Fruit fly (Drosophila melanogaster) whole organism, embryonic: ENCODE measurements around the gene CG9626.

Experiments used
- CG11504 ChIP-seq: fragments of 200-800 bp; sonication (Bioruptor generic); optimal IDR thresholded peaks from 3 replicates; lab custom pipeline; 2019; ENCODE audit warnings: missing biosample characterization, mild to moderate bottlenecking, missing genetic modification characterization, moderate library complexity
- CG12219 ChIP-seq: fragments of 200-800 bp; sonication (Bioruptor generic); optimal IDR thresholded peaks from 3 replicates; lab custom pipeline; 2018; ENCODE audit warnings: missing biosample characterization, mild to moderate bottlenecking, missing genetic modification characterization
- CG13287 ChIP-seq: fragments of 200-800 bp; sonication (Bioruptor generic); IDR thresholded peaks from 2 replicates; pipeline ENCODE4 v1.3.6; 2022; ENCODE audit warnings: missing biosample characterization, missing genetic modification characterization; ENCODE audit not compliant: partially characterized antibody
- CG1647 ChIP-seq: fragments of 200-800 bp; sonication (Bioruptor generic); optimal IDR thresholded peaks from 3 replicates; lab custom pipeline; 2016; ENCODE audit warnings: missing biosample characterization, missing genetic modification characterization
- CG17802 ChIP-seq: fragments of 200-800 bp; sonication (Bioruptor generic); optimal IDR thresholded peaks from 2 replicates; lab custom pipeline; 2018; ENCODE audit warnings: missing biosample characterization, mild to moderate bottlenecking, missing genetic modification characterization, moderate library complexity
- CG18476 ChIP-seq: fragments of 200-800 bp; sonication (Bioruptor generic); optimal IDR thresholded peaks from 2 replicates; lab custom pipeline; 2016; ENCODE audit warnings: missing biosample characterization, mild to moderate bottlenecking, missing genetic modification characterization
- CG7556 ChIP-seq: fragments of 200-800 bp; sonication (Bioruptor generic); optimal IDR thresholded peaks from 2 replicates; lab custom pipeline; 2017; ENCODE audit warnings: missing biosample characterization, mild to moderate bottlenecking, missing genetic modification characterization
- CG7745 ChIP-seq: fragments of 200-800 bp; sonication (Bioruptor generic); optimal IDR thresholded peaks from 2 replicates; lab custom pipeline; 2018; ENCODE audit warnings: missing biosample characterization, mild to moderate bottlenecking, missing genetic modification characterization, moderate library complexity
- CG7928 ChIP-seq: fragments of 200-800 bp; sonication (Bioruptor generic); optimal IDR thresholded peaks from 2 replicates; lab custom pipeline; 2017; ENCODE audit warnings: missing biosample characterization, mild to moderate bottlenecking, missing genetic modification characterization
- CG8281 ChIP-seq: fragments of 200-800 bp; sonication (Bioruptor generic); optimal IDR thresholded peaks from 2 replicates; lab custom pipeline; 2018; ENCODE audit warnings: missing biosample characterization, mild to moderate bottlenecking, missing genetic modification characterization, moderate library complexity
- CkIIα-i1 ChIP-seq: fragments of 200-800 bp; sonication (Bioruptor generic); IDR thresholded peaks from 2 replicates; pipeline ENCODE4 v1.3.6; 2022; ENCODE audit warnings: missing biosample characterization, missing genetic modification characterization
- Dfd ChIP-seq, 2 experiments: fragments of >200 bp; optimal IDR thresholded peaks; 2 replicates each; lab custom pipeline; 2017; ENCODE audit warnings: missing biosample characterization in 2 of 2, missing genetic modification characterization in 2 of 2
- Dref ChIP-seq: fragments of 200-800 bp; sonication (Bioruptor generic); IDR thresholded peaks from 2 replicates; pipeline ENCODE4 v1.3.6; 2022; ENCODE audit warnings: missing biosample characterization, missing genetic modification characterization
- Drgx ChIP-seq: fragments of 200-800 bp; sonication (Bioruptor generic); IDR thresholded peaks from 2 replicates; pipeline ENCODE4 v1.3.6; 2022; ENCODE audit warnings: missing biosample characterization, missing genetic modification characterization
- GATAe ChIP-seq: fragments of 200-800 bp; sonication (Bioruptor generic); conservative IDR thresholded peaks from 2 replicates; pipeline ENCODE4 v1.3.6; 2022; ENCODE audit warnings: missing biosample characterization, missing genetic modification characterization
- HLH54F ChIP-seq: fragments of 200-800 bp; sonication (Bioruptor generic); optimal IDR thresholded peaks from 3 replicates; lab custom pipeline; 2016; ENCODE audit warnings: missing biosample characterization, missing genetic modification characterization
- HmgZ ChIP-seq: fragments of 200-800 bp; sonication (Bioruptor generic); optimal IDR thresholded peaks from 2 replicates; lab custom pipeline; 2018; ENCODE audit warnings: missing biosample characterization, mild to moderate bottlenecking, missing genetic modification characterization
- Hmr ChIP-seq: fragments of 200-800 bp; sonication (Bioruptor generic); optimal IDR thresholded peaks from 3 replicates; lab custom pipeline; 2017; ENCODE audit warnings: mild to moderate bottlenecking, missing biosample characterization, missing genetic modification reagents, missing genetic modification characterization
- Jarid2 ChIP-seq: fragments of 200-800 bp; sonication (Bioruptor generic); optimal IDR thresholded peaks from 3 replicates; lab custom pipeline; 2017; ENCODE audit warnings: mild to moderate bottlenecking, missing biosample characterization, missing genetic modification reagents, missing genetic modification characterization
- Lhr ChIP-seq: fragments of 200-800 bp; sonication (Bioruptor generic); optimal IDR thresholded peaks from 3 replicates; lab custom pipeline; 2017; ENCODE audit warnings: mild to moderate bottlenecking, missing biosample characterization, missing genetic modification reagents, missing genetic modification characterization
- Mrtf ChIP-seq: fragments of 200-800 bp; sonication (Bioruptor generic); IDR thresholded peaks from 3 replicates; pipeline ENCODE4 v1.3.6; 2022; ENCODE audit warnings: missing biosample characterization, missing genetic modification characterization
- Nf-YB ChIP-seq: fragments of 200-800 bp; sonication (Bioruptor generic); optimal IDR thresholded peaks from 3 replicates; lab custom pipeline; 2019; ENCODE audit warnings: missing biosample characterization, mild to moderate bottlenecking, missing genetic modification characterization, moderate library complexity
- NfI ChIP-seq: fragments of 200-800 bp; sonication (Bioruptor generic); optimal IDR thresholded peaks from 3 replicates; lab custom pipeline; 2018; ENCODE audit warnings: missing biosample characterization, mild to moderate bottlenecking, missing genetic modification characterization, moderate library complexity
- PHDP ChIP-seq: fragments of 200-800 bp; sonication (Bioruptor generic); optimal IDR thresholded peaks from 3 replicates; lab custom pipeline; 2018; ENCODE audit warnings: missing biosample characterization, mild to moderate bottlenecking, missing genetic modification characterization, moderate library complexity
- Rfx ChIP-seq: fragments of 200-800 bp; sonication (Bioruptor generic); IDR thresholded peaks from 2 replicates; pipeline ENCODE4 v1.3.6; 2022; ENCODE audit warnings: missing biosample characterization, missing genetic modification characterization
- Scr ChIP-seq: fragments of 200-800 bp; sonication (Bioruptor generic); IDR thresholded peaks from 2 replicates; pipeline ENCODE4 v1.3.6; 2022; ENCODE audit warnings: missing biosample characterization, missing genetic modification characterization; ENCODE audit not compliant: partially characterized antibody
- Spps ChIP-seq: fragments of 200-800 bp; sonication (Bioruptor generic); optimal IDR thresholded peaks from 2 replicates; lab custom pipeline; 2018; ENCODE audit warnings: missing biosample characterization, mild to moderate bottlenecking, missing genetic modification characterization
- Sry-δ ChIP-seq: fragments of 200-800 bp; sonication (Bioruptor generic); optimal IDR thresholded peaks from 2 replicates; lab custom pipeline; 2016; ENCODE audit warnings: missing biosample characterization, missing genetic modification characterization
- al ChIP-seq: fragments of 200-800 bp; sonication (Bioruptor generic); IDR thresholded peaks from 2 replicates; pipeline ENCODE4 v1.3.6; 2022; ENCODE audit warnings: missing biosample characterization, missing genetic modification characterization
- amos ChIP-seq: fragments of 200-800 bp; sonication (Bioruptor generic); IDR thresholded peaks from 2 replicates; pipeline ENCODE4 v1.3.6; 2022; ENCODE audit warnings: missing biosample characterization, missing genetic modification characterization; ENCODE audit not compliant: partially characterized antibody
- ci ChIP-seq: fragments of 200-800 bp; sonication (Bioruptor generic); IDR thresholded peaks from 3 replicates; pipeline ENCODE4 v1.3.6; 2022; ENCODE audit warnings: missing biosample characterization, missing genetic modification characterization
- corto ChIP-seq: fragments of 200-800 bp; sonication (Bioruptor generic); optimal IDR thresholded peaks from 2 replicates; lab custom pipeline; 2016; ENCODE audit warnings: missing biosample characterization, mild to moderate bottlenecking, missing genetic modification characterization, moderate library complexity
- dan ChIP-seq: fragments of 200-800 bp; sonication (Bioruptor generic); IDR thresholded peaks from 2 replicates; pipeline ENCODE4 v1.3.6; 2022; ENCODE audit warnings: missing biosample characterization, missing genetic modification characterization
- dimm ChIP-seq: fragments of 200-800 bp; sonication (Bioruptor generic); IDR thresholded peaks from 2 replicates; pipeline ENCODE4 v1.3.6; 2022; ENCODE audit warnings: missing biosample characterization, missing genetic modification characterization
- esg ChIP-seq: fragments of 200-800 bp; sonication (Bioruptor generic); conservative IDR thresholded peaks from 2 replicates; pipeline ENCODE4 v1.3.6; 2022; ENCODE audit warnings: missing biosample characterization, missing genetic modification characterization
- fd102C ChIP-seq: fragments of 200-800 bp; sonication (Bioruptor generic); optimal IDR thresholded peaks from 2 replicates; lab custom pipeline; 2018; ENCODE audit warnings: missing biosample characterization, mild to moderate bottlenecking, missing genetic modification characterization, moderate library complexity
- fd3F ChIP-seq: fragments of 200-800 bp; sonication (Bioruptor generic); optimal IDR thresholded peaks from 2 replicates; lab custom pipeline; 2018; ENCODE audit warnings: missing biosample characterization, mild to moderate bottlenecking, missing genetic modification characterization, moderate library complexity
- gem ChIP-seq: fragments of 200-800 bp; sonication (Bioruptor generic); optimal IDR thresholded peaks from 2 replicates; lab custom pipeline; 2019; ENCODE audit warnings: missing biosample characterization, mild to moderate bottlenecking, missing genetic modification characterization, moderate library complexity
- ham ChIP-seq: fragments of 200-800 bp; sonication (Bioruptor generic); IDR thresholded peaks from 2 replicates; pipeline ENCODE4 v1.3.6; 2022; ENCODE audit warnings: missing biosample characterization, missing genetic modification characterization
- kay ChIP-seq: fragments of 200-800 bp; sonication (Bioruptor generic); optimal IDR thresholded peaks from 2 replicates; lab custom pipeline; 2016; ENCODE audit warnings: missing biosample characterization, missing genetic modification characterization
- nau ChIP-seq: fragments of 200-800 bp; sonication (Bioruptor generic); optimal IDR thresholded peaks from 3 replicates; lab custom pipeline; 2017; ENCODE audit warnings: missing biosample characterization, mild to moderate bottlenecking, missing genetic modification characterization, missing genetic modification reagents
- nmo ChIP-seq: fragments of 200-800 bp; sonication (Bioruptor generic); optimal IDR thresholded peaks from 2 replicates; lab custom pipeline; 2018; ENCODE audit warnings: missing biosample characterization, mild to moderate bottlenecking, missing genetic modification characterization, moderate library complexity
- onecut ChIP-seq: fragments of 200-800 bp; sonication (Bioruptor generic); IDR thresholded peaks from 2 replicates; pipeline ENCODE4 v1.3.6; 2022; ENCODE audit warnings: missing biosample characterization, missing genetic modification characterization
- ttk ChIP-seq: fragments of 200-800 bp; sonication (Bioruptor generic); IDR thresholded peaks from 2 replicates; pipeline ENCODE4 v2.1.2; 2022; ENCODE audit warnings: missing biosample characterization, missing genetic modification characterization
- wek ChIP-seq: fragments of 200-800 bp; sonication (Bioruptor generic); optimal IDR thresholded peaks from 3 replicates; lab custom pipeline; 2018; ENCODE audit warnings: missing biosample characterization, mild to moderate bottlenecking, missing genetic modification characterization, moderate library complexity
- zfh2 ChIP-seq: fragments of 200-800 bp; sonication (Bioruptor generic); optimal IDR thresholded peaks from 2 replicates; lab custom pipeline; 2016; ENCODE audit warnings: missing biosample characterization, missing genetic modification characterization

The CG9626 gene

DNA sequence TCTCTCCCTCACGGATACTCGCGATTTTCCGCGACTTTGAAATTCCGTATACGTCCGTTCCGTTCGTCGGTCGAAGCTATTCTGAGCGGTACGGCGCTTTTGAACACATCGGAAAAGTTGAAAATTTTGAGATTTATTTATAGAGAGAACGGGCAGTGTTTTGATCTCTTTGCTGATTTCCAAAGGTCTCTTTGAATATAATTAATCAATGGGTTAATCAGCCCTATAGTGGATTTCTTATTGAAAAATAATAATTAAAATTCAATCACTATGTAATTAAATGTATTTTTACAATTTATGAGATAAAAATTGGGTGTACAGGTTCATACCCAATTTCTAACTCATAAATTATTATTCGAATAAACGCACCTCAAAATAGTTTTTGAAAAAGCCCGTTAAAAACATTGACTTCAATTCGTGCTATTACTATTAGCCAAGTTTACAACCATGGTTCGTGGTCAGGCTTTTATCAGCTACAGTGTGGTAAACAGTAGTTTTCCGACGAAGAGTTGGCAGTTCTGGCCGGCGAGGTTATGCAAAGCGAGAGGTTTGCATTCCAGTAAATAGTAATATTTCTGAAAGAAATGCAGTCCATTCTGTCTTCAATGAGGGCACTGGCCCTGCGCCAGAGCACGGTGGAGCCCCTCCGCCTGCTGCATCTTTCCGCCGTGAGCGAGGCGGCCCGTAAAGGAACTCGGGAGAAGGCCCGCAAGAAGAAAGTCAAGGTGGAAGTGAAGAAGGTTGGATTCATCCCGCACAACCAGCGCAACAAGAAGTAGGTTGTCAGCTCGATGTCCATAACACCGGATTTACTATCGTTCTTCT lies at the start of gene CG9626, which contains the start of gene mRpL1 (continued):
- peak; percentile 19 for TF ChIP-seq CG7928 (GFP tag; lab: Kevin White, UChicago)
- peak; percentile 75 for TF ChIP-seq CG8281 (tag; lab: Kevin White, UChicago)
- no peak for TF ChIP-seq dimm (GFP tag; lab: Robert Waterston, UW)
- peak; percentile 88 for TF ChIP-seq HmgZ (tag; lab: Kevin White, UChicago)
- TF ChIP-seq amos (GFP tag; lab: Robert Waterston, UW), result peak; percentile 35; the same call in 1 of the 2 replicates
- TF ChIP-seq CG1647 (GFP tag; lab: Kevin White, UChicago), result no peak
- no peak for TF ChIP-seq onecut (GFP tag; lab: Robert Waterston, UW)
- TF ChIP-seq Hmr (GFP tag; lab: Kevin White, UChicago), result peak; percentile 71
- TF ChIP-seq fd3F, result no peak
- peak; percentile 69 for TF ChIP-seq Sry-δ

DNA sequence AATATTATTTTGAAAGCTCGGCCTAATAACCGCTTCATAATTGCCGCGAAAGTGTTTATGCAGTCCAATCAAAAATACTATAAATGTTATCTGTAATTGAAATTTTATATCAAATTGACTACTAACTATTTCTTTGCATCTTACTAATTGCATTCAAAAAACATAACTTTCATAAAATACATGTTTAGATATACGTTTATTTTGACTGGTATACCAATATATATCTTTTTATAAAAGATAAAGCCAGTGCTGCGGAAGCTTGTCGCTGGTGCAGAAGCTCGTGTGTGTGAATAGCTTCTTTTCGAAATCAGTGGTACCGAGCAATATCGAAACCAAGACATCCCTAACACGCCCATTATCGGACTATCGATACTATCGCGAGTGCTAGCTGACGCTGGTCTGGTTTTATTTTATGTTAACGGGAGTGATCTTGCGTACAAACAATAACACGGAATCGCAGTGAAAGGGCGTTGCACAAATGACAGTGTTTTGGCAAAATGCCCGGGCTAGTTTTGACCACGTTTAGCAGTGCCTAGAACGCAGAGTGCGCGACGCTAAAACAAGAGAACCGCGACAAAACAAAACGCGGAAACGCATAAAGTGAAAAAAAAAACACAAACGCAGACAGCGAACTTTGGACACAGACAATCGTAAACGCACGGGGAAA lies 48.8 kb upstream of the CG9626 start, which contains the start of gene Atg13:
Gene Atg13 (plus strand): TSS at position 367 of the 667 bp plus-strand sequence.
- no peak for TF ChIP-seq al (GFP tag; lab: Robert Waterston, UW)
- TF ChIP-seq onecut (GFP tag; lab: Robert Waterston, UW), result no peak
- peak; percentile 89 for TF ChIP-seq Dref (GFP tag; lab: Robert Waterston, UW)
- TF ChIP-seq CG17802, result peak; percentile 59
- no peak for TF ChIP-seq kay (GFP tag; lab: Kevin White, UChicago)
- TF ChIP-seq CG7745 (tag; lab: Kevin White, UChicago), result no peak
- TF ChIP-seq fd102C (GFP tag; lab: Kevin White, UChicago), result no peak
- no peak for TF ChIP-seq Jarid2 (GFP tag; lab: Kevin White, UChicago)
- peak; percentile 37 for TF ChIP-seq Rfx
- no peak for TF ChIP-seq CG11504
- TF ChIP-seq Spps (tag; lab: Kevin White, UChicago), result no peak
- peak; percentile 5 for TF ChIP-seq Lhr
- TF ChIP-seq ci, result peak; percentile 39; the same call in 1 of the 3 replicates
- TF ChIP-seq GATAe (GFP tag; lab: Robert Waterston, UW), result no peak
- no peak for TF ChIP-seq gem (tag; lab: Kevin White, UChicago)
- peak; percentile 7 for TF ChIP-seq NfI (GFP tag; lab: Kevin White, UChicago)
- peak; percentile 77 for TF ChIP-seq Scr (GFP tag; lab: Robert Waterston, UW)
- no peak for TF ChIP-seq CG7928 (GFP tag; lab: Kevin White, UChicago)
- peak; percentile 5 for TF ChIP-seq zfh2 (GFP tag; lab: Kevin White, UChicago)
- TF ChIP-seq CG7556 (GFP tag; lab: Kevin White, UChicago), result no peak
- TF ChIP-seq Mrtf (GFP tag; lab: Robert Waterston, UW), result no peak
- TF ChIP-seq ttk (GFP tag; lab: Robert Waterston, UW), result no peak
- TF ChIP-seq PHDP, result no peak
- peak; percentile 57 for TF ChIP-seq wek
- TF ChIP-seq dan (GFP tag; lab: Robert Waterston, UW), result no peak
- TF ChIP-seq HLH54F (GFP tag; lab: Kevin White, UChicago), result peak; percentile 15
- TF ChIP-seq CkIIα-i1 (GFP tag; lab: Robert Waterston, UW), result no peak
- no peak for TF ChIP-seq CG18476 (GFP tag; lab: Kevin White, UChicago)
- TF ChIP-seq nau (GFP tag; lab: Kevin White, UChicago), result no peak
- peak in 1 of 2 experiments; percentile 51 for TF ChIP-seq Dfd (GFP tag; optimal IDR thresholded peaks at IDR 0.05; lab: Kevin White, UChicago)
- no peak for TF ChIP-seq CG12219 (GFP tag; lab: Kevin White, UChicago)
- peak; percentile 70 for TF ChIP-seq nmo (GFP tag; lab: Kevin White, UChicago)
- TF ChIP-seq ham, result no peak
- no peak for TF ChIP-seq Nf-YB (GFP tag; lab: Kevin White, UChicago)
- TF ChIP-seq Drgx, result peak; percentile 75; the same call in 1 of the 2 replicates
- TF ChIP-seq corto, result no peak
- TF ChIP-seq CG13287 (GFP tag; lab: Robert Waterston, UW), result peak; percentile 72
- TF ChIP-seq esg, result no peak
